Worm (Caenorhabditis elegans): ENCODE data around the gene dpy-9.

- TF ChIP-seq elt-1 (tag; optimal IDR thresholded peaks at IDR 0.05), result no peak
- no peak for TF ChIP-seq dmd-4 (tag; optimal IDR thresholded peaks at IDR 0.05)
- no peak for TF ChIP-seq egl-27 (tag; optimal IDR thresholded peaks at IDR 0.05)
- TF ChIP-seq ama-1 (optimal IDR thresholded peaks at IDR 0.05), result no peak
These were observed 40.8 kb downstream of the dpy-9 start, which contains the start of gene prdx-6 for ce11 chrIV:218252-218651.
